Fruit fly (Drosophila melanogaster) S2 (cell line): ENCODE results near the gene CG9776.

Experiments used
- CG8478 ChIP-seq: fragments of >200 bp; optimal IDR thresholded peaks from 2 replicates; lab custom pipeline; 2018
- CTCF ChIP-seq, 2 experiments: fragments of >200 bp; optimal IDR thresholded peaks; 2 replicates each; lab custom pipeline; 2018

- TF ChIP-seq CG8478 (lab: Kevin White, UChicago) (no peak), CTCF (optimal IDR thresholded peaks at IDR 0.05; lab: Kevin White, UChicago) (no peak)
These were observed 39.2 kb downstream of the CG9776 start, which contains the start of gene Nepl11 for dm6 chr3R:4294689-4295088.
